Worm (Caenorhabditis elegans) whole organism, L1 larva: Measurements from ENCODE around the gene evl-18.

Experiments used
- Y116A8C.19 ChIP-seq: sonication (generic microtip); optimal IDR thresholded peaks from 2 replicates; lab custom pipeline; 2016; ENCODE audit warnings: missing compliant biosample characterization, missing genetic modification characterization, borderline replicate concordance
- ces-1 ChIP-seq: fragments of 150-350 bp; optimal IDR thresholded peaks from 2 replicates; lab custom pipeline; 2014; ENCODE audit warnings: missing biosample characterization, missing genetic modification reagents, missing genetic modification characterization
- elt-3 ChIP-seq, 6 experiments: fragments of 150-350 bp in 1 of 6; sonication (generic microtip); optimal IDR thresholded peaks; 2 replicates each; lab custom pipeline; 2017 to 2018; ENCODE audit warnings: missing biosample characterization in 6 of 6, missing genetic modification characterization in 6 of 6, inconsistent platforms in 1 of 6
- fkh-10 ChIP-seq: sonication (generic microtip); optimal IDR thresholded peaks from 2 replicates; lab custom pipeline; 2017; ENCODE audit warnings: missing biosample characterization, missing genetic modification reagents, missing genetic modification characterization
- lin-39 ChIP-seq: fragments of 150-350 bp; optimal IDR thresholded peaks from 2 replicates; lab custom pipeline; 2014; ENCODE audit warnings: missing biosample characterization, missing genetic modification reagents, missing genetic modification characterization
- mdl-1 ChIP-seq, 2 experiments: fragments of 150-350 bp; optimal IDR thresholded peaks; 2 replicates each; lab custom pipeline; 2014 to 2017; ENCODE audit warnings: missing biosample characterization in 2 of 2, missing genetic modification characterization in 2 of 2, inconsistent platforms in 1 of 2
- nhr-28 ChIP-seq: fragments of 150-350 bp; optimal IDR thresholded peaks from 2 replicates; lab custom pipeline; 2014; ENCODE audit warnings: missing biosample characterization, missing genetic modification characterization
- nhr-77 ChIP-seq: fragments of 150-350 bp; optimal IDR thresholded peaks from 2 replicates; lab custom pipeline; 2014; ENCODE audit warnings: missing biosample characterization, missing genetic modification characterization
- skn-1 ChIP-seq: fragments of 150-350 bp; optimal IDR thresholded peaks from 2 replicates; lab custom pipeline; 2014; ENCODE audit warnings: missing biosample characterization, missing genetic modification characterization
- snpc-4 ChIP-seq: fragments of 150-350 bp; optimal IDR thresholded peaks from 2 replicates; lab custom pipeline; 2014; ENCODE audit warnings: missing biosample characterization, missing genetic modification characterization
- sptf-1 ChIP-seq: fragments of 150-350 bp; optimal IDR thresholded peaks from 2 replicates; lab custom pipeline; 2014; ENCODE audit warnings: missing biosample characterization, missing genetic modification characterization
- unc-30 ChIP-seq: sonication (generic microtip); optimal IDR thresholded peaks from 2 replicates; lab custom pipeline; 2017; ENCODE audit warnings: missing biosample characterization, missing genetic modification characterization

ce11 chrIII:3724880-3725279, 10.0 kb downstream of the evl-18 start, which contains the start of gene C14B1.12:
- TF ChIP-seq unc-30 (no peak), ces-1 (GFP tag; lab: Kevin White, UChicago) (no peak), nhr-28 (no peak), mdl-1 (tag; optimal IDR thresholded peaks at IDR 0.05; lab: Kevin White, UChicago) (no peak), sptf-1 (tag; lab: Kevin White, UChicago) (no peak), Y116A8C.19 (tag; lab: Kevin White, UChicago) (no peak), fkh-10 (GFP tag; lab: Kevin White, UChicago) (no peak), lin-39 (tag; lab: Kevin White, UChicago) (no peak), nhr-77 (tag; lab: Kevin White, UChicago) (no peak), snpc-4 (tag; lab: Kevin White, UChicago) (no peak), skn-1 (tag; lab: Kevin White, UChicago) (no peak), elt-3 (tag; optimal IDR thresholded peaks at IDR 0.05; lab: Kevin White, UChicago) (no peak)
